Worm (Caenorhabditis elegans) whole organism, late embryonic: Measurements from ENCODE around the gene K08F4.3.

Source experiments
- ama-1 ChIP-seq: fragments of 150-350 bp; optimal IDR thresholded peaks from 2 replicates; lab custom pipeline; 2014
- ceh-18 ChIP-seq: sonication (generic microtip); optimal IDR thresholded peaks from 2 replicates; lab custom pipeline; 2016; ENCODE audit warnings: missing genetic modification characterization, missing compliant biosample characterization
- ceh-9 ChIP-seq: sonication (generic microtip); optimal IDR thresholded peaks from 2 replicates; lab custom pipeline; 2016; ENCODE audit warnings: mild to moderate bottlenecking, missing genetic modification characterization, inconsistent platforms, missing compliant biosample characterization
- che-1 ChIP-seq: sonication (generic microtip); optimal IDR thresholded peaks from 2 replicates; lab custom pipeline; 2016; ENCODE audit warnings: mild to moderate bottlenecking, missing genetic modification characterization, missing compliant biosample characterization
- elt-2 ChIP-seq: sonication (generic microtip); optimal IDR thresholded peaks from 2 replicates; lab custom pipeline; 2016; ENCODE audit warnings: missing genetic modification reagents, missing genetic modification characterization, missing compliant biosample characterization
- hlh-15 ChIP-seq: sonication (generic microtip); optimal IDR thresholded peaks from 2 replicates; lab custom pipeline; 2016; ENCODE audit warnings: missing genetic modification characterization, missing compliant biosample characterization
- madf-2 ChIP-seq: sonication (generic microtip); optimal IDR thresholded peaks from 2 replicates; lab custom pipeline; 2017; ENCODE audit warnings: missing genetic modification characterization, missing compliant biosample characterization
- sox-2 ChIP-seq: fragments of 200-800 bp; sonication (Bioruptor generic); IDR thresholded peaks from 2 replicates; pipeline ENCODE4 v1.3.6; 2022; ENCODE audit warnings: missing genetic modification reagents, missing genetic modification characterization, missing compliant biosample characterization
- sox-4 ChIP-seq: sonication (generic microtip); optimal IDR thresholded peaks from 2 replicates; lab custom pipeline; 2017; ENCODE audit warnings: mild to moderate bottlenecking, missing genetic modification characterization, inconsistent platforms, missing compliant biosample characterization
- tbx-2 ChIP-seq: sonication (generic microtip); optimal IDR thresholded peaks from 2 replicates; lab custom pipeline; 2016; ENCODE audit warnings: missing genetic modification characterization, missing compliant biosample characterization
- ttx-3 ChIP-seq: sonication (generic microtip); optimal IDR thresholded peaks from 2 replicates; lab custom pipeline; 2016; ENCODE audit warnings: missing genetic modification reagents, missing genetic modification characterization, missing compliant biosample characterization

DNA sequence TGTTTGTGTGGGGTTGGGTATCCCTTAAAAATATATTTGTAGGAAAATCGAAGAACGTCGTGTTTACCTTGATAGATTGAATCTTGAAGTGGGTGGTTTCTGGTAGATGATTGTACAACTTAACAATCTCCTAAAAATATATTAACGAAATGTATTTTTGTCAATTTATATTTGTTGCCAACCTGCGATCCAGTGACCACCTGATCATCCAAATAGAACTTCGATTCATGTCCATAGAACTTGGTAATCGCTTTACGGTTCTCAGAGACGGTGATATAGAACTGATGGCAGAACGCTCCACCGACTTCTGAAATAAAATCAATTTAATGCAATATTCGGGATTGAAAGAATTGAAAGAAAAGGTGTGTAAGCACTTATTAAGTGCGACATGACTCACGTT lies 611 bp upstream of the K08F4.3 start:
- TF ChIP-seq elt-2 (tag; lab: Kevin White, UChicago) (no peak), hlh-15 (tag; lab: Kevin White, UChicago) (no peak), ama-1 (lab: Kevin White, UChicago) (no peak), sox-2 (no peak), sox-4 (tag; lab: Kevin White, UChicago) (no peak), madf-2 (tag; lab: Kevin White, UChicago) (no peak), ceh-9 (no peak), ceh-18 (tag; lab: Kevin White, UChicago) (no peak), ttx-3 (tag; lab: Kevin White, UChicago) (no peak), che-1 (no peak), tbx-2 (tag; lab: Kevin White, UChicago) (no peak)
